Fruit fly (Drosophila melanogaster): ENCODE measurements around the gene VhaAC39-2.

- no peak for TF ChIP-seq fd3F (GFP tag; optimal IDR thresholded peaks at IDR 0.05)
- no peak for TF ChIP-seq ara (GFP tag; IDR thresholded peaks at IDR 0.05)
- TF ChIP-seq CG12744 (GFP tag; optimal IDR thresholded peaks at IDR 0.05), result no peak
- no peak for TF ChIP-seq CG8478 (optimal IDR thresholded peaks at IDR 0.05)
- TF ChIP-seq nmo (GFP tag; optimal IDR thresholded peaks at IDR 0.05), result no peak
- TF ChIP-seq CkIIα-i1 (GFP tag; IDR thresholded peaks at IDR 0.05), result no peak
- no peak for TF ChIP-seq phol (tag; optimal IDR thresholded peaks at IDR 0.05)
- TF ChIP-seq Hey (tag; optimal IDR thresholded peaks at IDR 0.05), result no peak
- no peak for TF ChIP-seq MTF-1 (GFP tag; optimal IDR thresholded peaks at IDR 0.05; ENCODE audit: borderline replicate concordance)
- no peak for TF ChIP-seq Hr78 (GFP tag; optimal IDR thresholded peaks at IDR 0.05)
- no peak for TF ChIP-seq mirr (GFP tag; optimal IDR thresholded peaks at IDR 0.05)
- TF ChIP-seq bigmax (GFP tag; optimal IDR thresholded peaks at IDR 0.05), result no peak
- TF ChIP-seq sug (tag; optimal IDR thresholded peaks at IDR 0.05), result no peak
- TF ChIP-seq zfh2 (GFP tag; optimal IDR thresholded peaks at IDR 0.05), result no peak
These were observed 26.8 kb downstream of the VhaAC39-2 start for dm6 chr3R:23132299-23132698.

All from whole organism, embryonic.